Worm (Caenorhabditis elegans) whole organism, L4 larva: ENCODE measurements around the gene alg-2.
A peak's percentile ranks its signal among the peaks of the same experiment; 100 is the strongest.

Source experiments
- F10B5.3 ChIP-seq: sonication (generic microtip); optimal IDR thresholded peaks from 2 replicates; lab custom pipeline; 2016; ENCODE audit warnings: mild to moderate bottlenecking, missing genetic modification characterization, missing compliant biosample characterization
- F44E2.7 ChIP-seq: fragments of 200-800 bp; sonication (Bioruptor generic); IDR thresholded peaks from 2 replicates; pipeline ENCODE4 v2.1.2; 2022; ENCODE audit warnings: missing genetic modification characterization, missing compliant biosample characterization
- R02D3.7 ChIP-seq: fragments of 150-350 bp; sonication (generic microtip); optimal IDR thresholded peaks from 3 replicates; lab custom pipeline; 2014; ENCODE audit warnings: missing biosample characterization, missing genetic modification characterization
- T20F7.1 ChIP-seq: fragments of 200-800 bp; sonication (Bioruptor generic); optimal IDR thresholded peaks from 2 replicates; lab custom pipeline; 2018; ENCODE audit warnings: mild to moderate bottlenecking, missing genetic modification characterization, missing compliant biosample characterization
- T26A8.4 ChIP-seq: fragments of 200-800 bp; sonication (Bioruptor generic); IDR thresholded peaks from 2 replicates; pipeline ENCODE4 v1.3.6; 2022; ENCODE audit warnings: missing genetic modification characterization, missing compliant biosample characterization
- Y48G9A.11 ChIP-seq: fragments of 200-800 bp; sonication (Bioruptor generic); IDR thresholded peaks from 2 replicates; pipeline ENCODE4 v1.3.6; 2022; ENCODE audit warnings: missing genetic modification reagents, missing genetic modification characterization, missing compliant biosample characterization
- aha-1 ChIP-seq: fragments of 150-350 bp; peaks from one replicate; lab custom pipeline; 2014; ENCODE audit warnings: missing biosample characterization, missing genetic modification characterization
- ama-1 ChIP-seq: fragments of 150-350 bp; optimal IDR thresholded peaks from 2 replicates; lab custom pipeline; 2014; ENCODE audit warnings: inconsistent platforms, mixed read lengths
- attf-4 ChIP-seq: sonication (generic microtip); optimal IDR thresholded peaks from 3 replicates; lab custom pipeline; 2017; ENCODE audit warnings: missing biosample characterization, missing genetic modification characterization
- ceh-20 ChIP-seq: fragments of 200-800 bp; sonication (Bioruptor generic); IDR thresholded peaks from 2 replicates; pipeline ENCODE4 v1.3.6; 2022; ENCODE audit warnings: missing genetic modification reagents, missing genetic modification characterization, missing compliant biosample characterization
- ceh-28 ChIP-seq: fragments of 150-350 bp; optimal IDR thresholded peaks from 2 replicates; lab custom pipeline; 2014; ENCODE audit warnings: missing biosample characterization, missing genetic modification reagents, missing genetic modification characterization
- ceh-32 ChIP-seq: sonication (generic microtip); optimal IDR thresholded peaks from 2 replicates; lab custom pipeline; 2016; ENCODE audit warnings: mild to moderate bottlenecking, missing genetic modification characterization, missing compliant biosample characterization; ENCODE audit not compliant: poor library complexity
- ceh-82 ChIP-seq: sonication (generic microtip); optimal IDR thresholded peaks from 2 replicates; lab custom pipeline; 2017; ENCODE audit warnings: missing biosample characterization, missing genetic modification characterization
- daf-12 ChIP-seq: fragments of 150-350 bp; optimal IDR thresholded peaks from 2 replicates; lab custom pipeline; 2014; ENCODE audit warnings: missing biosample characterization, missing genetic modification reagents, missing genetic modification characterization
- daf-16 ChIP-seq, 3 experiments: sonication (generic microtip); optimal IDR thresholded peaks; 2 replicates each; lab custom pipeline; 2016 to 2017; ENCODE audit warnings: missing genetic modification characterization in 3 of 3, missing genetic modification reagents in 3 of 3, mild to moderate bottlenecking in 2 of 3, missing compliant biosample characterization in 2 of 3, missing biosample characterization in 1 of 3, moderate library complexity in 1 of 3
- daf-19 ChIP-seq: fragments of 200-800 bp; sonication (Bioruptor generic); conservative IDR thresholded peaks from 2 replicates; pipeline ENCODE4 v1.3.6; 2022; ENCODE audit warnings: missing genetic modification characterization, missing compliant biosample characterization
- dmd-6 ChIP-seq: fragments of 200-800 bp; sonication (Bioruptor generic); IDR thresholded peaks from 2 replicates; pipeline ENCODE4 v1.3.6; 2022; ENCODE audit warnings: missing genetic modification reagents, missing genetic modification characterization, missing compliant biosample characterization
- dmd-9 ChIP-seq: fragments of 200-800 bp; sonication (Bioruptor generic); IDR thresholded peaks from 2 replicates; pipeline ENCODE4 v1.3.6; 2022; ENCODE audit warnings: missing genetic modification reagents, missing genetic modification characterization, missing compliant biosample characterization
- dpl-1 ChIP-seq: fragments of 150-350 bp; optimal IDR thresholded peaks from 2 replicates; lab custom pipeline; 2014; ENCODE audit warnings: missing biosample characterization, missing genetic modification reagents, missing genetic modification characterization
- duxl-1 ChIP-seq: sonication (generic microtip); optimal IDR thresholded peaks from 2 replicates; lab custom pipeline; 2016; ENCODE audit warnings: mild to moderate bottlenecking, missing genetic modification characterization, moderate library complexity, missing compliant biosample characterization; ENCODE audit not compliant: poor library complexity
- dve-1 ChIP-seq: sonication (generic microtip); optimal IDR thresholded peaks from 2 replicates; lab custom pipeline; 2017; ENCODE audit warnings: antibody characterized with exemption, mild to moderate bottlenecking, missing genetic modification characterization, missing compliant biosample characterization; ENCODE audit not compliant: insufficient read depth
- hlh-11 ChIP-seq: fragments of 200-800 bp; sonication (Bioruptor generic); optimal IDR thresholded peaks from 2 replicates; lab custom pipeline; 2018; ENCODE audit warnings: mild to moderate bottlenecking, missing genetic modification characterization, missing compliant biosample characterization
- jun-1 ChIP-seq: fragments of 150-350 bp; optimal IDR thresholded peaks from 2 replicates; lab custom pipeline; 2014; ENCODE audit warnings: missing biosample characterization, missing genetic modification reagents, missing genetic modification characterization
- lin-13 ChIP-seq: fragments of 150-350 bp; optimal IDR thresholded peaks from 2 replicates; lab custom pipeline; 2014; ENCODE audit warnings: missing biosample characterization, missing genetic modification reagents, missing genetic modification characterization
- lir-3 ChIP-seq: sonication (generic microtip); optimal IDR thresholded peaks from 2 replicates; lab custom pipeline; 2016; ENCODE audit warnings: mild to moderate bottlenecking, missing genetic modification characterization, missing compliant biosample characterization
- madf-5 ChIP-seq, 2 experiments: fragments of 200-800 bp; sonication (Bioruptor generic); IDR thresholded peaks; 2 replicates each; pipeline ENCODE4 v1.3.6; 2022; ENCODE audit warnings: missing compliant biosample characterization in 2 of 2, missing genetic modification characterization in 2 of 2
- madf-9 ChIP-seq: fragments of 200-800 bp; sonication (Bioruptor generic); conservative IDR thresholded peaks from 2 replicates; pipeline ENCODE4 v1.3.6; 2022; ENCODE audit warnings: missing genetic modification reagents, missing genetic modification characterization, missing compliant biosample characterization
- mdt-29 ChIP-seq: fragments of 200-800 bp; sonication (Bioruptor generic); IDR thresholded peaks from 2 replicates; pipeline ENCODE4 v1.3.6; 2022; ENCODE audit warnings: missing genetic modification reagents, missing genetic modification characterization, missing compliant biosample characterization
- mxl-3 ChIP-seq: fragments of 200-800 bp; sonication (Bioruptor generic); optimal IDR thresholded peaks from 2 replicates; lab custom pipeline; 2018; ENCODE audit warnings: mild to moderate bottlenecking, missing genetic modification characterization, missing compliant biosample characterization
- nhr-10 ChIP-seq: fragments of 150-350 bp; optimal IDR thresholded peaks from 2 replicates; lab custom pipeline; 2014; ENCODE audit warnings: missing biosample characterization, missing genetic modification characterization
- nhr-102 ChIP-seq: sonication (generic microtip); optimal IDR thresholded peaks from 2 replicates; lab custom pipeline; 2016; ENCODE audit warnings: mild to moderate bottlenecking, missing genetic modification characterization, moderate library complexity, missing compliant biosample characterization
- nhr-25 ChIP-seq: sonication (generic microtip); optimal IDR thresholded peaks from 2 replicates; lab custom pipeline; 2017; ENCODE audit warnings: missing genetic modification characterization, mild to moderate bottlenecking, missing compliant biosample characterization, antibody characterized with exemption, moderate library complexity, borderline replicate concordance; ENCODE audit not compliant: insufficient read depth
- nhr-28 ChIP-seq: fragments of 150-350 bp; optimal IDR thresholded peaks from 2 replicates; lab custom pipeline; 2014; ENCODE audit warnings: missing biosample characterization, missing genetic modification characterization
- nhr-48 ChIP-seq: sonication (generic microtip); optimal IDR thresholded peaks from 2 replicates; lab custom pipeline; 2016; ENCODE audit warnings: mild to moderate bottlenecking, missing genetic modification characterization, missing compliant biosample characterization
- nhr-76 ChIP-seq: fragments of 150-350 bp; optimal IDR thresholded peaks from 2 replicates; lab custom pipeline; 2014; ENCODE audit warnings: missing biosample characterization, missing genetic modification characterization
- pqm-1 ChIP-seq: sonication (generic microtip); optimal IDR thresholded peaks from 2 replicates; lab custom pipeline; 2017; ENCODE audit warnings: missing biosample characterization, missing genetic modification characterization
- saeg-2 ChIP-seq: fragments of 200-800 bp; sonication (Bioruptor generic); IDR thresholded peaks from 2 replicates; pipeline ENCODE4 v1.3.6; 2022; ENCODE audit warnings: missing genetic modification reagents, missing genetic modification characterization, missing compliant biosample characterization
- set-16 ChIP-seq: fragments of 200-800 bp; sonication (Bioruptor generic); IDR thresholded peaks from 2 replicates; pipeline ENCODE4 v1.3.6; 2022; ENCODE audit warnings: missing genetic modification reagents, missing genetic modification characterization, missing compliant biosample characterization
- skn-1 ChIP-seq: fragments of 150-350 bp; optimal IDR thresholded peaks from 2 replicates; lab custom pipeline; 2014; ENCODE audit warnings: missing biosample characterization, missing genetic modification characterization
- snpc-1.2 ChIP-seq: fragments of 200-800 bp; sonication (Bioruptor generic); IDR thresholded peaks from 2 replicates; pipeline ENCODE4 v1.3.6; 2022; ENCODE audit warnings: missing genetic modification reagents, missing genetic modification characterization, missing compliant biosample characterization
- unc-130 ChIP-seq: sonication (generic microtip); optimal IDR thresholded peaks from 2 replicates; lab custom pipeline; 2016; ENCODE audit warnings: missing genetic modification reagents, missing genetic modification characterization, missing compliant biosample characterization
- unc-62 ChIP-seq, 3 experiments: fragments of 150-350 bp in 1 of 3; sonication (generic microtip); optimal IDR thresholded peaks in 2 of 3; peaks in 1 of 3; 1 replicate in 1 of 3; 2 replicates in 2 of 3; lab custom pipeline; 2014 to 2017; ENCODE audit warnings: missing biosample characterization in 3 of 3, missing genetic modification characterization in 3 of 3, missing genetic modification reagents in 3 of 3, missing genotype in 1 of 3
- vab-7 ChIP-seq: fragments of 200-800 bp; sonication (Bioruptor generic); IDR thresholded peaks from 2 replicates; pipeline ENCODE4 v1.3.6; 2022; ENCODE audit warnings: missing genetic modification reagents, missing genetic modification characterization, missing compliant biosample characterization
- zag-1 ChIP-seq: fragments of 150-350 bp; optimal IDR thresholded peaks from 2 replicates; lab custom pipeline; 2014; ENCODE audit warnings: missing biosample characterization, missing genetic modification characterization
- zfp-2 ChIP-seq: sonication (generic microtip); optimal IDR thresholded peaks from 2 replicates; lab custom pipeline; 2016; ENCODE audit warnings: mild to moderate bottlenecking, missing genetic modification characterization, missing compliant biosample characterization
- zip-2 ChIP-seq: fragments of 150-350 bp; optimal IDR thresholded peaks from 2 replicates; lab custom pipeline; 2014; ENCODE audit warnings: missing biosample characterization, missing genetic modification characterization

alg-2 gene

ce11 chrII:869316-869715, 3.7 kb upstream of the alg-2 start:
- TF ChIP-seq unc-62 (GFP tag; optimal IDR thresholded peaks at IDR 0.05 in 1 of 2; lab: Kevin White, UChicago) = peak in 1 of 2 experiments; percentile 84
- no peak for TF ChIP-seq unc-62 (tag; optimal IDR thresholded peaks at IDR 0.05; lab: Kevin White, UChicago)
- TF ChIP-seq unc-130 (GFP tag; lab: Kevin White, UChicago) = no peak
- no peak for TF ChIP-seq madf-9 (GFP tag; lab: Robert Waterston, UW)
- no peak for TF ChIP-seq Y48G9A.11
- no peak for TF ChIP-seq skn-1 (tag; lab: Kevin White, UChicago)
- TF ChIP-seq aha-1 = peak; percentile 68
- TF ChIP-seq zfp-2 (tag; lab: Kevin White, UChicago) = no peak
- TF ChIP-seq dpl-1 (GFP tag; lab: Kevin White, UChicago) = no peak

DNA sequence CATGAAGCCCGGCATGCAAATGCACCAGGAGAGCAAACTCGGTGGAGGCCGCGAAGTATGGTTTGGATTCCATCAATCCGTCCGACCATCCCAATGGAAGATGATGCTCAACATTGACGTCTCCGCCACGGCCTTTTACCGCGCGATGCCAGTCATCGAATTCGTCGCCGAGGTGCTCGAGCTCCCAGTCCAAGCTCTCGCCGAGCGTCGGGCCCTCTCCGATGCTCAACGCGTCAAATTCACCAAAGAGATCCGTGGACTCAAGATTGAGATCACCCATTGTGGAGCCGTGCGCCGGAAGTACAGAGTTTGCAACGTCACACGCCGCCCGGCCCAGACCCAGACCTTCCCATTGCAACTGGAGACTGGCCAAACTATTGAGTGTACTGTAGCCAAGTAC, 2.7 kb downstream of the alg-2 start:
- TF ChIP-seq daf-16 (GFP tag; optimal IDR thresholded peaks at IDR 0.05; lab: Kevin White, UChicago) (no peak), daf-16 (tag; optimal IDR thresholded peaks at IDR 0.05; lab: Kevin White, UChicago) (no peak), nhr-102 (tag; lab: Kevin White, UChicago) (no peak), F44E2.7 (GFP tag; lab: Robert Waterston, UW) (no peak), F10B5.3 (tag; lab: Kevin White, UChicago) (no peak), nhr-10 (no peak), lir-3 (tag; lab: Kevin White, UChicago) (no peak), hlh-11 (no peak), saeg-2 (GFP tag; lab: Robert Waterston, UW) (0 out of 2 replicates have a peak, but pooled peaks have one; percentile 6), skn-1 (tag; lab: Kevin White, UChicago) (no peak), T26A8.4 (no peak), ama-1 (lab: Kevin White, UChicago) (no peak), nhr-76 (tag; lab: Kevin White, UChicago) (no peak), set-16 (GFP tag; lab: Robert Waterston, UW) (peak; percentile 80), ceh-20 (GFP tag; lab: Robert Waterston, UW) (no peak), pqm-1 (tag; lab: Kevin White, UChicago) (no peak), jun-1 (tag; lab: Kevin White, UChicago) (no peak)

- no peak for TF ChIP-seq daf-12 (tag; lab: Kevin White, UChicago)
- TF ChIP-seq mdt-29 (GFP tag; lab: Robert Waterston, UW) = no peak
- peak; percentile 20 for TF ChIP-seq lin-13 (GFP tag; lab: Kevin White, UChicago)
- TF ChIP-seq mxl-3 (GFP tag; lab: Kevin White, UChicago) = no peak
- peak; percentile 71 for TF ChIP-seq dmd-6 (GFP tag; lab: Robert Waterston, UW)
- TF ChIP-seq dve-1 (tag; lab: Kevin White, UChicago) = peak; percentile 9
- no peak for TF ChIP-seq nhr-25 (tag; lab: Kevin White, UChicago)
- no peak for TF ChIP-seq nhr-48 (tag; lab: Kevin White, UChicago)
- peak in 1 of 2 experiments; percentile 99 for TF ChIP-seq unc-62 (GFP tag; optimal IDR thresholded peaks at IDR 0.05 in 1 of 2; lab: Kevin White, UChicago)
- no peak for TF ChIP-seq unc-62 (tag; optimal IDR thresholded peaks at IDR 0.05; lab: Kevin White, UChicago)
- TF ChIP-seq hlh-11 = peak; percentile 47
- TF ChIP-seq ceh-28 (tag; lab: Kevin White, UChicago) = no peak
- no peak for TF ChIP-seq zip-2
- TF ChIP-seq dmd-9 (GFP tag; lab: Robert Waterston, UW) = no peak
- TF ChIP-seq daf-19 = no peak
- TF ChIP-seq snpc-1.2 (GFP tag; lab: Robert Waterston, UW) = no peak
- TF ChIP-seq attf-4 = no peak
- TF ChIP-seq zag-1 (tag; lab: Kevin White, UChicago) = no peak
- TF ChIP-seq vab-7 = no peak
- TF ChIP-seq R02D3.7 (tag; lab: Kevin White, UChicago) = no peak
- no peak for TF ChIP-seq T20F7.1 (GFP tag; lab: Kevin White, UChicago)
- peak; percentile 54 for TF ChIP-seq nhr-28 (tag; lab: Kevin White, UChicago)
- TF ChIP-seq daf-16 (GFP tag; optimal IDR thresholded peaks at IDR 0.05; lab: Kevin White, UChicago) = no peak
- peak; percentile 42 for TF ChIP-seq daf-16 (tag; optimal IDR thresholded peaks at IDR 0.05; lab: Kevin White, UChicago)
- no peak for TF ChIP-seq ceh-20 (GFP tag; lab: Robert Waterston, UW)
- TF ChIP-seq ceh-82 (tag; lab: Kevin White, UChicago) = no peak
- no peak for TF ChIP-seq zfp-2 (tag; lab: Kevin White, UChicago)
- TF ChIP-seq duxl-1 = no peak
- no peak for TF ChIP-seq dpl-1 (GFP tag; lab: Kevin White, UChicago)
- no peak for TF ChIP-seq madf-5 (GFP tag; IDR thresholded peaks at IDR 0.05; lab: Robert Waterston, UW)
- no peak for TF ChIP-seq ceh-32 (tag; lab: Kevin White, UChicago)
Observed at ce11 chrII:880666-881226, 7.7 kb downstream of the alg-2 start.
